Worm (Caenorhabditis elegans) whole organism, midembryonic: ENCODE data around the gene cutl-27.

Experiments
- T22C8.4 ChIP-seq: fragments of 200-800 bp; sonication (Bioruptor generic); IDR thresholded peaks from 2 replicates; pipeline ENCODE4 v1.3.6; 2022; ENCODE audit warnings: missing genetic modification characterization, missing compliant biosample characterization
- flt-1 ChIP-seq: fragments of 200-800 bp; sonication (Bioruptor generic); IDR thresholded peaks from 2 replicates; pipeline ENCODE4 v1.3.6; 2022; ENCODE audit warnings: missing genetic modification characterization, missing compliant biosample characterization
- tab-1 ChIP-seq: fragments of 200-800 bp; sonication (Bioruptor generic); IDR thresholded peaks from 2 replicates; pipeline ENCODE4 v1.3.6; 2022; ENCODE audit warnings: missing genetic modification characterization, missing compliant biosample characterization

- TF ChIP-seq tab-1 (GFP tag; lab: Robert Waterston, UW) (no peak), T22C8.4 (GFP tag; lab: Robert Waterston, UW) (no peak), flt-1 (GFP tag; lab: Robert Waterston, UW) (no peak)
Observed at ce11 chrIV:11913295-11913940, 35.1 kb downstream of the cutl-27 start.
